Fruit fly (Drosophila melanogaster): ENCODE data around the gene CG17681.

Gene CG17681

DNA sequence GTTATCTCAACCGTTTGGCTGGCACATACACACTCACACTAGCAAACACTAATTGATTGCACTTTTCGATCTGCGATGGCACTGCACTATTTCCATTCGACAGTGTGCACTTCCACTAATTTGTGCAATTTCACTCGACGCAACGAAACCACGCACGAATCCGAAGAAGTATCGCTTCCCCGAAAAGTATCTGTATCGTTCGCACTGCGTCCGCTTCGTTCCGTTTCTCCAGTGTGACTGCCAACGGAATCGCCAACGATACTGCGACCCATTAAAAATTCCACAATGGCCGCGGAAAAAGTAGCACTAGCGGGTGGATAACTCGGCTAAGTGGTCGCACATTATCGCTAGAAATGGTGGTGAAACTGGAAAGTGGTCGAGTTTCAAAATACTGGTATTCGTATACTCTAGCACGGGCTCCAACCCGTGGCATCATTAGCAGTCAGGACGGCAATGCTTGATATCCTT lies 717 bp upstream of the CG17681 start, which contains the start of gene Socs36E (continued):
- TF ChIP-seq gsb (GFP tag; IDR thresholded peaks at IDR 0.05) (no peak), dpn (GFP tag; optimal IDR thresholded peaks at IDR 0.05) (peak; percentile 48 to 50), CG12942 (GFP tag; optimal IDR thresholded peaks at IDR 0.05) (no peak), Camta (GFP tag; optimal IDR thresholded peaks at IDR 0.05) (no peak), CG6654 (GFP tag; optimal IDR thresholded peaks at IDR 0.05) (no peak), caup (GFP tag; optimal IDR thresholded peaks at IDR 0.05; ENCODE audit: severe bottlenecking) (peak; percentile 33), CG11504 (tag; optimal IDR thresholded peaks at IDR 0.05) (peak; percentile 69), H15 (GFP tag; IDR thresholded peaks at IDR 0.05) (no peak; the same call in 2 of the 3 replicates), Ravus (GFP tag; IDR thresholded peaks at IDR 0.05) (no peak), grn (GFP tag; optimal IDR thresholded peaks at IDR 0.05) (no peak), ara (GFP tag; IDR thresholded peaks at IDR 0.05) (no peak), onecut (GFP tag; IDR thresholded peaks at IDR 0.05) (no peak), cad (GFP tag; optimal IDR thresholded peaks at IDR 0.05) (no peak), sob (GFP tag; IDR thresholded peaks at IDR 0.05) (peak; percentile 54; the same call in 1 of the 2 replicates), CG10209 (GFP tag; optimal IDR thresholded peaks at IDR 0.05) (no peak), tio (GFP tag; optimal IDR thresholded peaks at IDR 0.05) (no peak), ab (GFP tag; optimal IDR thresholded peaks at IDR 0.05) (no peak), CG17328 (GFP tag; IDR thresholded peaks at IDR 0.05) (0 out of 2 replicates have a peak, but pooled peaks have one; percentile 25), CG18599 (GFP tag; optimal IDR thresholded peaks at IDR 0.05) (no peak), stwl (tag; optimal IDR thresholded peaks at IDR 0.05) (peak; percentile 84), twi (tag; optimal IDR thresholded peaks at IDR 0.05) (peak; percentile 29), CG14441 (GFP tag; IDR thresholded peaks at IDR 0.05) (no peak), CG4820 (GFP tag; optimal IDR thresholded peaks at IDR 0.05) (peak; percentile 32), YL-1 (GFP tag; optimal IDR thresholded peaks at IDR 0.05) (no peak), Bdp1 (GFP tag; optimal IDR thresholded peaks at IDR 0.05) (peak; percentile 49), Gug (GFP tag; IDR thresholded peaks at IDR 0.05) (no peak; the same call in 3 of the 4 replicates), prd (optimal IDR thresholded peaks at IDR 0.05) (no peak), prd (GFP tag; IDR thresholded peaks at IDR 0.05) (0 out of 3 replicates have a peak, but pooled peaks have one; percentile 27), Neu2 (GFP tag; optimal IDR thresholded peaks at IDR 0.05; ENCODE audit: borderline replicate concordance) (peak; percentile 28), Taf1 (GFP tag; IDR thresholded peaks at IDR 0.05) (no peak), kni (GFP tag; optimal IDR thresholded peaks at IDR 0.05) (peak; percentile 37), CG11695 (GFP tag; IDR thresholded peaks at IDR 0.05) (no peak), CG32532 (GFP tag; IDR thresholded peaks at IDR 0.05) (peak; percentile 47), slp2 (GFP tag; optimal IDR thresholded peaks at IDR 0.05) (no peak), CG5180 (GFP tag; optimal IDR thresholded peaks at IDR 0.05) (no peak), fd64A (GFP tag; optimal IDR thresholded peaks at IDR 0.05) (no peak), bab2 (GFP tag; optimal IDR thresholded peaks at IDR 0.05) (no peak), CG9609 (GFP tag; optimal IDR thresholded peaks at IDR 0.05) (peak; percentile 26), CG10565 (GFP tag; optimal IDR thresholded peaks at IDR 0.05) (no peak), CG9817 (tag; optimal IDR thresholded peaks at IDR 0.05) (peak; percentile 28), exex (tag; optimal IDR thresholded peaks at IDR 0.05) (peak; percentile 52), CG7987 (GFP tag; optimal IDR thresholded peaks at IDR 0.05) (peak; percentile 62), dan (GFP tag; IDR thresholded peaks at IDR 0.05) (no peak), bigmax (GFP tag; optimal IDR thresholded peaks at IDR 0.05) (no peak), fru (optimal IDR thresholded peaks at IDR 0.05) (no peak), bsh (GFP tag; optimal IDR thresholded peaks at IDR 0.05) (peak; percentile 10 to 19), Max (GFP tag; optimal IDR thresholded peaks at IDR 0.05) (no peak), CG17568 (GFP tag; optimal IDR thresholded peaks at IDR 0.05) (no peak), Meics (GFP tag; optimal IDR thresholded peaks at IDR 0.05) (no peak), Mrtf (GFP tag; IDR thresholded peaks at IDR 0.05) (no peak), HHEX (GFP tag; optimal IDR thresholded peaks at IDR 0.05) (no peak), hth (optimal IDR thresholded peaks at IDR 0.05) (no peak)

Measured in whole organism, embryonic.